Fruit fly (Drosophila melanogaster): ENCODE results near the gene CG17129.

Gene CG17129

DNA sequence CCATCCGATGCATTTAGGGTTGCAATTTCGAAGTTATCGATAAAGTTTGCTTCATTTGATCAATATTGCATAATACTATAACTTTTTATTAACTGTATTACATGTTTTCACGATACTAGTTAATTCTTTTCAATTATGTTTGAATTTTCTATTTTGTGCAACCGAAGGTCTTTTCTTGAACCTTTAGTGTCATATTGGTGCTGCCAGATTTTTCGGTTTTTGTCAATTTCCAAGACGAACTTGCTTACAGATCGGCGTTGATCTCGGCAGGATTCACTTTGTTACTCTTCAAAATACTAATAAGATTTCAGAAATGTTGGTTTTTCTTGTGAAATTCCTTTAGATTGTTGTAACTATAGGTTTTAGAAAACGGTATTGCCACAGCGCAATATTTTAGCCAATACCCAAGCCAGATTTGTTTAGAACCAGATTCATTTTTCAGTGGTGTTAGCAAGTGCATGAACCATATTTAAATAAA is 30.3 kb upstream of the CG17129 start, which contains the start of gene CkIIalpha-i3 (continued):
- TF ChIP-seq CHES-1-like (GFP tag; optimal IDR thresholded peaks at IDR 0.05) = no peak
- no peak for TF ChIP-seq Awh (GFP tag; IDR thresholded peaks at IDR 0.05)
- TF ChIP-seq CG11504 (tag; optimal IDR thresholded peaks at IDR 0.05) = no peak
- no peak for TF ChIP-seq otp (GFP tag; IDR thresholded peaks at IDR 0.05)
- TF ChIP-seq fru (optimal IDR thresholded peaks at IDR 0.05) = no peak
- TF ChIP-seq CG15514 (GFP tag; optimal IDR thresholded peaks at IDR 0.05) = no peak
- TF ChIP-seq CG10366 (GFP tag; IDR thresholded peaks at IDR 0.05) = no peak
- no peak for TF ChIP-seq Lim3 (GFP tag; IDR thresholded peaks at IDR 0.05)
- TF ChIP-seq sisA (GFP tag; IDR thresholded peaks at IDR 0.05) = no peak
- TF ChIP-seq Eip74EF (GFP tag; optimal IDR thresholded peaks at IDR 0.05) = no peak
- TF ChIP-seq Hey (tag; optimal IDR thresholded peaks at IDR 0.05) = no peak
- TF ChIP-seq CG1233 (GFP tag; optimal IDR thresholded peaks at IDR 0.05) = no peak
- TF ChIP-seq trem (tag; optimal IDR thresholded peaks at IDR 0.05) = peak; percentile 56
- TF ChIP-seq CG9727 (GFP tag; optimal IDR thresholded peaks at IDR 0.05) = no peak
- no peak for TF ChIP-seq CG4404 (GFP tag; IDR thresholded peaks at IDR 0.05)
- no peak for TF ChIP-seq CG3995 (GFP tag; optimal IDR thresholded peaks at IDR 0.05)
- no peak for TF ChIP-seq z (GFP tag; IDR thresholded peaks at IDR 0.05)
- TF ChIP-seq grau (tag; optimal IDR thresholded peaks at IDR 0.05) = no peak
- TF ChIP-seq Bteb2 (GFP tag; optimal IDR thresholded peaks at IDR 0.05) = no peak
- TF ChIP-seq jumu (GFP tag; optimal IDR thresholded peaks at IDR 0.05) = no peak
- TF ChIP-seq sens (GFP tag) = peak; percentile 38
- TF ChIP-seq Elba2 (GFP tag; optimal IDR thresholded peaks at IDR 0.05) = no peak
- TF ChIP-seq CG6272 (GFP tag; IDR thresholded peaks at IDR 0.05) = no peak
- TF ChIP-seq unpg (GFP tag; optimal IDR thresholded peaks at IDR 0.05) = no peak
- TF ChIP-seq gcm2 (GFP tag; optimal IDR thresholded peaks at IDR 0.05) = no peak
- no peak for TF ChIP-seq CG16813 (GFP tag; IDR thresholded peaks at IDR 0.05; ENCODE audit: partially characterized antibody)
- no peak for TF ChIP-seq sna (GFP tag; IDR thresholded peaks at IDR 0.05; ENCODE audit: partially characterized antibody)
- no peak for TF ChIP-seq CG10543 (GFP tag; optimal IDR thresholded peaks at IDR 0.05)
- TF ChIP-seq CG4820 (GFP tag; optimal IDR thresholded peaks at IDR 0.05) = no peak
- no peak for TF ChIP-seq luna (GFP tag; optimal IDR thresholded peaks at IDR 0.05)
- TF ChIP-seq gfzf (GFP tag; optimal IDR thresholded peaks at IDR 0.05) = peak; percentile 34
- TF ChIP-seq CG14667 (GFP tag; IDR thresholded peaks at IDR 0.05) = no peak
- TF ChIP-seq psq (GFP tag; optimal IDR thresholded peaks at IDR 0.05) = no peak
- TF ChIP-seq CG5245 (GFP tag; optimal IDR thresholded peaks at IDR 0.05) = no peak
- no peak for TF ChIP-seq CG3838 (GFP tag; optimal IDR thresholded peaks at IDR 0.05)
- no peak for TF ChIP-seq CG10209 (GFP tag; optimal IDR thresholded peaks at IDR 0.05)
- no peak for TF ChIP-seq Poxn (GFP tag; IDR thresholded peaks at IDR 0.05)
- no peak for TF ChIP-seq emc (GFP tag; optimal IDR thresholded peaks at IDR 0.05)
- TF ChIP-seq so (GFP tag; IDR thresholded peaks at IDR 0.05) = no peak
- no peak for TF ChIP-seq CG32772 (GFP tag; IDR thresholded peaks at IDR 0.05)
- TF ChIP-seq pum (GFP tag; optimal IDR thresholded peaks at IDR 0.05) = no peak
- TF ChIP-seq CG33213 (GFP tag; optimal IDR thresholded peaks at IDR 0.05) = peak; percentile 22
- no peak for TF ChIP-seq Dfd (GFP tag; optimal IDR thresholded peaks at IDR 0.05)
- peak; percentile 1 for TF ChIP-seq CG8281 (tag; optimal IDR thresholded peaks at IDR 0.05)
- TF ChIP-seq fd96Cb (tag; optimal IDR thresholded peaks at IDR 0.05) = no peak
- no peak for TF ChIP-seq CG8765 (GFP tag; IDR thresholded peaks at IDR 0.05)
- TF ChIP-seq amos (GFP tag; IDR thresholded peaks at IDR 0.05; ENCODE audit: partially characterized antibody) = no peak
- TF ChIP-seq CG2199 (GFP tag; IDR thresholded peaks at IDR 0.05) = no peak
- no peak for TF ChIP-seq Atf6 (GFP tag; IDR thresholded peaks at IDR 0.05)
- TF ChIP-seq Optix (GFP tag; IDR thresholded peaks at IDR 0.05) = no peak
- peak; percentile 23 for TF ChIP-seq Dp (GFP tag; optimal IDR thresholded peaks at IDR 0.05)
- TF ChIP-seq CG10959 (GFP tag; IDR thresholded peaks at IDR 0.05) = no peak
- no peak; the same call in 2 of the 3 replicates for TF ChIP-seq CG6791 (GFP tag; IDR thresholded peaks at IDR 0.05; ENCODE audit: partially characterized antibody)
